Fruit fly (Drosophila melanogaster) whole organism, embryonic: Measurements from ENCODE around the gene mthl1.

Source experiments
- CG10267 ChIP-seq: fragments of 200-800 bp; sonication (Bioruptor generic); optimal IDR thresholded peaks from 2 replicates; lab custom pipeline; 2018; ENCODE audit warnings: missing biosample characterization, mild to moderate bottlenecking, missing genetic modification characterization, moderate library complexity
- CG11398 ChIP-seq: fragments of 200-800 bp; sonication (Bioruptor generic); optimal IDR thresholded peaks from 2 replicates; lab custom pipeline; 2016; ENCODE audit warnings: missing biosample characterization, missing genetic modification characterization
- CG11456 ChIP-seq: fragments of 200-800 bp; sonication (Bioruptor generic); IDR thresholded peaks from 3 replicates; pipeline ENCODE4 v1.3.6; 2022; ENCODE audit warnings: missing biosample characterization, missing genetic modification characterization
- CG11504 ChIP-seq: fragments of 200-800 bp; sonication (Bioruptor generic); optimal IDR thresholded peaks from 3 replicates; lab custom pipeline; 2019; ENCODE audit warnings: missing biosample characterization, mild to moderate bottlenecking, missing genetic modification characterization, moderate library complexity
- CG11560 ChIP-seq: fragments of 200-800 bp; sonication (Bioruptor generic); IDR thresholded peaks from 3 replicates; pipeline ENCODE4 v1.3.6; 2022; ENCODE audit warnings: missing biosample characterization, missing genetic modification characterization
- CG12942 ChIP-seq: fragments of 200-800 bp; sonication (Bioruptor generic); optimal IDR thresholded peaks from 3 replicates; lab custom pipeline; 2016; ENCODE audit warnings: missing biosample characterization, missing genetic modification characterization
- CG13624 ChIP-seq: fragments of 200-800 bp; sonication (Bioruptor generic); optimal IDR thresholded peaks from 2 replicates; lab custom pipeline; 2016; ENCODE audit warnings: missing biosample characterization, missing genetic modification characterization
- CG14441 ChIP-seq: fragments of 200-800 bp; sonication (Bioruptor generic); IDR thresholded peaks from 2 replicates; pipeline ENCODE4 v1.3.6; 2022; ENCODE audit warnings: missing biosample characterization, missing genetic modification characterization
- CG1529 ChIP-seq: fragments of 200-800 bp; sonication (Bioruptor generic); optimal IDR thresholded peaks from 3 replicates; lab custom pipeline; 2018; ENCODE audit warnings: missing biosample characterization, missing genetic modification characterization
- CG15514 ChIP-seq: fragments of 200-800 bp; sonication (Bioruptor generic); optimal IDR thresholded peaks from 3 replicates; lab custom pipeline; 2017; ENCODE audit warnings: missing biosample characterization, missing genetic modification characterization, mild to moderate bottlenecking, moderate library complexity, missing genetic modification reagents
- CG15601 ChIP-seq: fragments of 200-800 bp; sonication (Bioruptor generic); optimal IDR thresholded peaks from 3 replicates; lab custom pipeline; 2019; ENCODE audit warnings: missing biosample characterization, mild to moderate bottlenecking, missing genetic modification characterization, moderate library complexity
- CG1603 ChIP-seq: fragments of 200-800 bp; sonication (Bioruptor generic); optimal IDR thresholded peaks from 2 replicates; lab custom pipeline; 2019; ENCODE audit warnings: missing biosample characterization, mild to moderate bottlenecking, missing genetic modification characterization, moderate library complexity
- CG5180 ChIP-seq: fragments of 200-800 bp; sonication (Bioruptor generic); optimal IDR thresholded peaks from 3 replicates; lab custom pipeline; 2017; ENCODE audit warnings: missing biosample characterization, missing genetic modification characterization, mild to moderate bottlenecking, moderate library complexity, missing genetic modification reagents
- CG6272 ChIP-seq: fragments of 200-800 bp; sonication (Bioruptor generic); IDR thresholded peaks from 2 replicates; pipeline ENCODE4 v1.3.6; 2022; ENCODE audit warnings: missing biosample characterization, missing genetic modification characterization
- CG6791 ChIP-seq: fragments of 200-800 bp; sonication (Bioruptor generic); IDR thresholded peaks from 3 replicates; pipeline ENCODE4 v1.3.6; 2022; ENCODE audit warnings: missing biosample characterization, missing genetic modification characterization; ENCODE audit not compliant: partially characterized antibody
- CG9215 ChIP-seq: fragments of 200-800 bp; sonication (Bioruptor generic); IDR thresholded peaks from 2 replicates; pipeline ENCODE4 v1.3.6; 2022; ENCODE audit warnings: missing biosample characterization, missing genetic modification characterization
- CTCF ChIP-seq: fragments of 200-800 bp; sonication (Bioruptor generic); optimal IDR thresholded peaks from 2 replicates; lab custom pipeline; 2017; ENCODE audit warnings: missing biosample characterization, mild to moderate bottlenecking, missing genetic modification characterization, moderate library complexity
- Chrac-16 ChIP-seq: fragments of 200-800 bp; sonication (Bioruptor generic); optimal IDR thresholded peaks from 3 replicates; lab custom pipeline; 2016; ENCODE audit warnings: missing biosample characterization, missing genetic modification characterization
- D19A ChIP-seq: fragments of 200-800 bp; optimal IDR thresholded peaks from 3 replicates; lab custom pipeline; 2019; ENCODE audit warnings: missing biosample characterization, mild to moderate bottlenecking, missing genetic modification characterization, moderate library complexity
- Dll ChIP-seq: fragments of 200-800 bp; sonication (Bioruptor generic); IDR thresholded peaks from 4 replicates; pipeline ENCODE4 v1.3.6; 2022; ENCODE audit warnings: missing biosample characterization, missing genetic modification characterization; ENCODE audit not compliant: partially characterized antibody
- E2f2 ChIP-seq: fragments of 200-800 bp; sonication (Bioruptor generic); IDR thresholded peaks from 2 replicates; pipeline ENCODE4 v1.3.6; 2022; ENCODE audit warnings: missing biosample characterization, missing genetic modification characterization
- Ets65A ChIP-seq: fragments of 200-800 bp; sonication (Bioruptor generic); peaks from one replicate; lab custom pipeline; 2016; ENCODE audit warnings: missing biosample characterization, missing genetic modification characterization
- HLH4C ChIP-seq: fragments of 200-800 bp; sonication (Bioruptor generic); IDR thresholded peaks from 3 replicates; pipeline ENCODE4 v1.3.6; 2022; ENCODE audit warnings: missing biosample characterization, missing genetic modification characterization; ENCODE audit not compliant: partially characterized antibody
- Hr51 ChIP-seq, 2 experiments: fragments of 200-800 bp; sonication (Bioruptor generic); optimal IDR thresholded peaks; 2 replicates in 1 of 2; 3 replicates in 1 of 2; lab custom pipeline; 2016 to 2018; ENCODE audit warnings: missing biosample characterization in 2 of 2, missing genetic modification characterization in 2 of 2, mild to moderate bottlenecking in 1 of 2, moderate library complexity in 1 of 2
- Hsf ChIP-seq: fragments of 200-800 bp; sonication (Bioruptor generic); optimal IDR thresholded peaks from 3 replicates; lab custom pipeline; 2016; ENCODE audit warnings: missing biosample characterization, missing genetic modification characterization
- Lim3 ChIP-seq: fragments of 200-800 bp; sonication (Bioruptor generic); IDR thresholded peaks from 2 replicates; pipeline ENCODE4 v1.3.6; 2022; ENCODE audit warnings: missing biosample characterization, missing genetic modification characterization
- Lpt ChIP-seq: fragments of >200 bp; optimal IDR thresholded peaks from 2 replicates; lab custom pipeline; 2018; ENCODE audit warnings: missing biosample characterization, missing genetic modification characterization
- Opbp ChIP-seq: fragments of 200-800 bp; sonication (Bioruptor generic); IDR thresholded peaks from 3 replicates; pipeline ENCODE4 v1.3.6; 2022; ENCODE audit warnings: missing biosample characterization, missing genetic modification characterization; ENCODE audit not compliant: partially characterized antibody
- PHDP ChIP-seq: fragments of 200-800 bp; sonication (Bioruptor generic); optimal IDR thresholded peaks from 3 replicates; lab custom pipeline; 2018; ENCODE audit warnings: missing biosample characterization, mild to moderate bottlenecking, missing genetic modification characterization, moderate library complexity
- Sin3A ChIP-seq: fragments of >200 bp; optimal IDR thresholded peaks from 2 replicates; lab custom pipeline; 2018
- Sry-δ ChIP-seq: fragments of 200-800 bp; sonication (Bioruptor generic); optimal IDR thresholded peaks from 2 replicates; lab custom pipeline; 2016; ENCODE audit warnings: missing biosample characterization, missing genetic modification characterization
- bowl ChIP-seq: fragments of 200-800 bp; sonication (Bioruptor generic); IDR thresholded peaks from 2 replicates; pipeline ENCODE4 v1.3.6; 2022; ENCODE audit warnings: missing biosample characterization, missing genetic modification characterization
- br ChIP-seq: fragments of >200 bp; optimal IDR thresholded peaks from 2 replicates; lab custom pipeline; 2017
- cas ChIP-seq: fragments of 200-800 bp; sonication (Bioruptor generic); IDR thresholded peaks from 2 replicates; pipeline ENCODE4 v1.3.6; 2022; ENCODE audit warnings: missing biosample characterization, missing genetic modification characterization
- dm ChIP-seq: fragments of 200-800 bp; sonication (Bioruptor generic); optimal IDR thresholded peaks from 3 replicates; lab custom pipeline; 2016; ENCODE audit warnings: missing biosample characterization, missing genetic modification characterization
- ewg ChIP-seq: fragments of 200-800 bp; sonication (Bioruptor generic); optimal IDR thresholded peaks from 3 replicates; lab custom pipeline; 2017; ENCODE audit warnings: mild to moderate bottlenecking, missing biosample characterization, missing genetic modification reagents, missing genetic modification characterization
- fd64A ChIP-seq: fragments of 200-800 bp; sonication (Bioruptor generic); optimal IDR thresholded peaks from 3 replicates; lab custom pipeline; 2018; ENCODE audit warnings: missing biosample characterization, mild to moderate bottlenecking, missing genetic modification characterization
- gem ChIP-seq: fragments of 200-800 bp; sonication (Bioruptor generic); optimal IDR thresholded peaks from 2 replicates; lab custom pipeline; 2019; ENCODE audit warnings: missing biosample characterization, mild to moderate bottlenecking, missing genetic modification characterization, moderate library complexity
- nerfin-1 ChIP-seq: fragments of 200-800 bp; sonication (Bioruptor generic); optimal IDR thresholded peaks from 3 replicates; lab custom pipeline; 2019; ENCODE audit warnings: missing biosample characterization, mild to moderate bottlenecking, missing genetic modification characterization, moderate library complexity
- nmo ChIP-seq: fragments of 200-800 bp; sonication (Bioruptor generic); optimal IDR thresholded peaks from 2 replicates; lab custom pipeline; 2018; ENCODE audit warnings: missing biosample characterization, mild to moderate bottlenecking, missing genetic modification characterization, moderate library complexity
- pan ChIP-seq, 4 experiments: fragments of >200 bp in 3 of 4; fragments of 200-800 bp in 1 of 4; sonication (Bioruptor generic) in 1 of 4; optimal IDR thresholded peaks in 3 of 4; IDR thresholded peaks in 1 of 4; 2 replicates each; pipeline versions ENCODE4 v1.3.6 to Lab custom; 2017 to 2022; ENCODE audit warnings: missing biosample characterization in 2 of 4, missing genetic modification characterization in 2 of 4, mixed read lengths in 1 of 4
- pita ChIP-seq: fragments of 200-800 bp; sonication (Bioruptor generic); optimal IDR thresholded peaks from 2 replicates; lab custom pipeline; 2017; ENCODE audit warnings: missing biosample characterization, mild to moderate bottlenecking, missing genetic modification characterization
- row ChIP-seq: fragments of 200-800 bp; sonication (Bioruptor generic); IDR thresholded peaks from 3 replicates; pipeline ENCODE4 v1.3.6; 2022; ENCODE audit warnings: missing biosample characterization, missing genetic modification characterization
- schlank ChIP-seq: fragments of 200-800 bp; sonication (Bioruptor generic); optimal IDR thresholded peaks from 2 replicates; lab custom pipeline; 2018; ENCODE audit warnings: missing biosample characterization, mild to moderate bottlenecking, missing genetic modification characterization
- sob ChIP-seq: fragments of 200-800 bp; sonication (Bioruptor generic); IDR thresholded peaks from 2 replicates; pipeline ENCODE4 v1.3.6; 2022; ENCODE audit warnings: missing biosample characterization, missing genetic modification characterization
- tio ChIP-seq: fragments of 200-800 bp; sonication (Bioruptor generic); optimal IDR thresholded peaks from 2 replicates; lab custom pipeline; 2017; ENCODE audit warnings: missing biosample characterization, missing genetic modification characterization, inconsistent platforms
- vvl ChIP-seq: fragments of 200-800 bp; sonication (Bioruptor generic); IDR thresholded peaks from 2 replicates; pipeline ENCODE4 v1.3.6; 2022; ENCODE audit warnings: missing biosample characterization, missing genetic modification characterization

Gene mthl1

dm6 chrX:16654931-16655409 lies 14.2 kb downstream of the mthl1 start, which contains the start of the genes Nemp and r (continued):
- TF ChIP-seq CG11560 (peak; percentile 91), Sry-δ (GFP tag; lab: Kevin White, UChicago) (peak; percentile 65), vvl (no peak), gem (tag; lab: Kevin White, UChicago) (no peak), CG6791 (GFP tag; lab: Robert Waterston, UW) (peak; percentile 43; the same call in 1 of the 3 replicates), tio (GFP tag; lab: Kevin White, UChicago) (no peak), Lpt (GFP tag; lab: Kevin White, UChicago) (no peak), HLH4C (peak; percentile 63), CG11504 (tag; lab: Kevin White, UChicago) (peak; percentile 24), Ets65A (GFP tag; lab: Kevin White, UChicago) (no peak), Dll (GFP tag; lab: Robert Waterston, UW) (peak; percentile 81), dm (GFP tag; lab: Kevin White, UChicago) (no peak), CG15601 (tag; lab: Kevin White, UChicago) (peak; percentile 77), Sin3A (lab: Kevin White, UChicago) (peak; percentile 88), bowl (GFP tag; lab: Robert Waterston, UW) (no peak), CG14441 (GFP tag; lab: Robert Waterston, UW) (no peak), schlank (no peak), Hsf (GFP tag; lab: Kevin White, UChicago) (no peak), nerfin-1 (no peak), fd64A (no peak), pan (optimal IDR thresholded peaks at IDR 0.05; lab: Kevin White, UChicago) (no peak), pan (GFP tag; optimal IDR thresholded peaks at IDR 0.05 in 1 of 2, IDR thresholded peaks at IDR 0.05 in 1 of 2) (no peak), row (GFP tag; lab: Robert Waterston, UW) (0 out of 3 replicates have a peak, but pooled peaks have one; percentile 12), CTCF (GFP tag; lab: Kevin White, UChicago) (peak; percentile 65), pita (GFP tag; lab: Kevin White, UChicago) (peak; percentile 84), CG11398 (GFP tag; lab: Kevin White, UChicago) (no peak), cas (no peak), E2f2 (GFP tag; lab: Robert Waterston, UW) (peak; percentile 79), CG15514 (peak; percentile 59), CG11456 (GFP tag; lab: Robert Waterston, UW) (no peak), PHDP (no peak), Hr51 (GFP tag; optimal IDR thresholded peaks at IDR 0.05; lab: Kevin White, UChicago) (peak in 1 of 2 experiments; percentile 37), CG1529 (GFP tag; lab: Kevin White, UChicago) (no peak), Chrac-16 (no peak), CG12942 (GFP tag; lab: Kevin White, UChicago) (no peak), CG13624 (GFP tag; lab: Kevin White, UChicago) (no peak), ewg (GFP tag; lab: Kevin White, UChicago) (no peak), CG10267 (tag; lab: Kevin White, UChicago) (peak; percentile 57), nmo (GFP tag; lab: Kevin White, UChicago) (peak; percentile 54), CG1603 (tag; lab: Kevin White, UChicago) (peak; percentile 47), CG6272 (no peak), br (lab: Kevin White, UChicago) (no peak), CG9215 (no peak), sob (GFP tag; lab: Robert Waterston, UW) (no peak), Lim3 (GFP tag; lab: Robert Waterston, UW) (no peak), Opbp (peak; percentile 65; the same call in 1 of the 3 replicates), D19A (tag; lab: Kevin White, UChicago) (no peak), CG5180 (GFP tag; lab: Kevin White, UChicago) (no peak)
